Worm (Caenorhabditis elegans) whole organism, midembryonic: Measurements from ENCODE around the gene btb-5.

Source experiments
- T22C8.4 ChIP-seq: fragments of 200-800 bp; sonication (Bioruptor generic); IDR thresholded peaks from 2 replicates; pipeline ENCODE4 v1.3.6; 2022; ENCODE audit warnings: missing genetic modification characterization, missing compliant biosample characterization
- cog-1 ChIP-seq: sonication (generic microtip); optimal IDR thresholded peaks from 2 replicates; lab custom pipeline; 2016; ENCODE audit warnings: missing genetic modification characterization, missing compliant biosample characterization
- flt-1 ChIP-seq: fragments of 200-800 bp; sonication (Bioruptor generic); IDR thresholded peaks from 2 replicates; pipeline ENCODE4 v1.3.6; 2022; ENCODE audit warnings: missing genetic modification characterization, missing compliant biosample characterization
- klf-2 ChIP-seq: fragments of 200-800 bp; sonication (Bioruptor generic); conservative IDR thresholded peaks from 2 replicates; pipeline ENCODE4 v1.3.6; 2022; ENCODE audit warnings: missing genetic modification reagents, missing genetic modification characterization, missing compliant biosample characterization
- med-1 ChIP-seq: sonication (generic microtip); optimal IDR thresholded peaks from 2 replicates; lab custom pipeline; 2017; ENCODE audit warnings: missing genetic modification characterization, mild to moderate bottlenecking, missing compliant biosample characterization, antibody characterized with exemption, missing genetic modification reagents; ENCODE audit not compliant: insufficient read depth
- ref-1 ChIP-seq: fragments of 200-800 bp; sonication (Bioruptor generic); conservative IDR thresholded peaks from 2 replicates; pipeline ENCODE4 v1.3.6; 2022; ENCODE audit warnings: missing genetic modification reagents, missing genetic modification characterization, missing compliant biosample characterization
- tab-1 ChIP-seq: fragments of 200-800 bp; sonication (Bioruptor generic); IDR thresholded peaks from 2 replicates; pipeline ENCODE4 v1.3.6; 2022; ENCODE audit warnings: missing genetic modification characterization, missing compliant biosample characterization
- ztf-23 ChIP-seq: fragments of 200-800 bp; sonication (Bioruptor generic); IDR thresholded peaks from 2 replicates; pipeline ENCODE4 v1.3.6; 2022; ENCODE audit warnings: missing genetic modification reagents, missing genetic modification characterization, missing compliant biosample characterization
- ztf-29 ChIP-seq: fragments of 200-800 bp; sonication (Bioruptor generic); IDR thresholded peaks from 2 replicates; pipeline ENCODE4 v1.3.6; 2022; ENCODE audit warnings: missing genetic modification reagents, missing genetic modification characterization, missing compliant biosample characterization

DNA sequence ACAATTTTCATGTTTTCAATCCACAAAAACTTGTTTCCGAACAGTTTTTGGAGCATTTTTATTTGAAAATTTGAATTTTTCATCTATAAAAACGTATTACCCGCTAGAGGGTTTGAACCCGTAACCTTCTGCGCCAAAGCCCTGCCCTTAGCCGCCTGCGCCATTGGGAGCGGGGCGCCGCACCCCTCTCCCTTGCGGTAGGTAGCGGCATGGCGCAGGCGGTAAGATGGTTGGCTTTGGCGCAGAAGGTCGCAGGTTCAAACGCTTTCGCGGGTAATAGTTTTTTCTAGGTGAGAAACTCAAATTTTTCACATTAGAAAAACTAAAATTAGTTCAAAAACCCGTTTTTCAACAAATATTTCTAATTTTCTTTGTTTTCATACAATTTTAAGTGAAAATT, 9.3 kb downstream of the btb-5 start:
- TF ChIP-seq klf-2 (GFP tag; lab: Robert Waterston, UW) (no peak), flt-1 (GFP tag; lab: Robert Waterston, UW) (no peak), T22C8.4 (GFP tag; lab: Robert Waterston, UW) (no peak), ztf-29 (GFP tag; lab: Robert Waterston, UW) (no peak), ref-1 (GFP tag; lab: Robert Waterston, UW) (no peak), cog-1 (no peak), tab-1 (GFP tag; lab: Robert Waterston, UW) (no peak), ztf-23 (GFP tag; lab: Robert Waterston, UW) (no peak), med-1 (no peak)
